Fruit fly (Drosophila melanogaster) whole organism, embryonic: Measurements from ENCODE around the gene Edg78E.

ENCODE experiments used
- Abd-B ChIP-seq: fragments of 200-800 bp; sonication (Bioruptor generic); optimal IDR thresholded peaks from 2 replicates; lab custom pipeline; 2018; ENCODE audit warnings: missing biosample characterization, mild to moderate bottlenecking, missing genetic modification characterization, moderate library complexity
- B-H2 ChIP-seq: fragments of 200-800 bp; sonication (Bioruptor generic); optimal IDR thresholded peaks from 2 replicates; lab custom pipeline; 2018; ENCODE audit warnings: missing biosample characterization, mild to moderate bottlenecking, missing genetic modification characterization
- Bgb ChIP-seq: fragments of 200-800 bp; sonication (Bioruptor generic); IDR thresholded peaks from 2 replicates; pipeline ENCODE4 v1.3.6; 2022; ENCODE audit warnings: missing biosample characterization, missing genetic modification characterization; ENCODE audit not compliant: partially characterized antibody
- CG10321 ChIP-seq: fragments of 200-800 bp; sonication (Bioruptor generic); IDR thresholded peaks from 2 replicates; pipeline ENCODE4 v1.3.6; 2022; ENCODE audit warnings: missing biosample characterization, missing genetic modification characterization
- CG11093 ChIP-seq: fragments of 200-800 bp; sonication (Bioruptor generic); IDR thresholded peaks from 3 replicates; pipeline ENCODE4 v1.3.6; 2022; ENCODE audit warnings: missing biosample characterization, missing genetic modification characterization
- CG12236 ChIP-seq: fragments of 200-800 bp; sonication (Bioruptor generic); optimal IDR thresholded peaks from 2 replicates; lab custom pipeline; 2016; ENCODE audit warnings: missing biosample characterization, missing genetic modification characterization
- CG15601 ChIP-seq: fragments of 200-800 bp; sonication (Bioruptor generic); optimal IDR thresholded peaks from 3 replicates; lab custom pipeline; 2019; ENCODE audit warnings: missing biosample characterization, mild to moderate bottlenecking, missing genetic modification characterization, moderate library complexity
- CG32767 ChIP-seq: fragments of 200-800 bp; sonication (Bioruptor generic); IDR thresholded peaks from 2 replicates; pipeline ENCODE4 v1.3.6; 2022; ENCODE audit warnings: missing biosample characterization, missing genetic modification characterization
- CG34422 ChIP-seq: fragments of 200-800 bp; sonication (Bioruptor generic); IDR thresholded peaks from 3 replicates; pipeline ENCODE4 v1.3.6; 2022; ENCODE audit warnings: missing biosample characterization, missing genetic modification characterization
- CG42726 ChIP-seq: fragments of 200-800 bp; sonication (Bioruptor generic); IDR thresholded peaks from 2 replicates; pipeline ENCODE4 v1.3.6; 2022; ENCODE audit warnings: missing biosample characterization, missing genetic modification characterization; ENCODE audit not compliant: partially characterized antibody
- CG4282 ChIP-seq: fragments of 200-800 bp; sonication (Bioruptor generic); optimal IDR thresholded peaks from 2 replicates; lab custom pipeline; 2016; ENCODE audit warnings: missing biosample characterization, missing genetic modification characterization
- CG4404 ChIP-seq: fragments of 200-800 bp; sonication (Bioruptor generic); IDR thresholded peaks from 2 replicates; pipeline ENCODE4 v1.3.6; 2022; ENCODE audit warnings: missing biosample characterization, missing genetic modification characterization
- CG4854 ChIP-seq: fragments of 200-800 bp; sonication (Bioruptor generic); optimal IDR thresholded peaks from 2 replicates; lab custom pipeline; 2016; ENCODE audit warnings: missing biosample characterization, missing genetic modification characterization, inconsistent platforms
- CG8290 ChIP-seq, 3 experiments: fragments of 200-800 bp; sonication (Bioruptor generic); optimal IDR thresholded peaks; 2 replicates each; lab custom pipeline; 2016 to 2019; ENCODE audit warnings: missing biosample characterization in 3 of 3, missing genetic modification characterization in 3 of 3, mild to moderate bottlenecking in 2 of 3, moderate library complexity in 1 of 3
- CG8478 ChIP-seq: fragments of >200 bp; optimal IDR thresholded peaks from 2 replicates; lab custom pipeline; 2018
- CG9797 ChIP-seq: fragments of 200-800 bp; sonication (Bioruptor generic); optimal IDR thresholded peaks from 3 replicates; lab custom pipeline; 2018; ENCODE audit warnings: missing biosample characterization, mild to moderate bottlenecking, missing genetic modification characterization
- CG9817 ChIP-seq: fragments of 200-800 bp; sonication (Bioruptor generic); optimal IDR thresholded peaks from 2 replicates; lab custom pipeline; 2018; ENCODE audit warnings: missing biosample characterization, mild to moderate bottlenecking, missing genetic modification characterization, moderate library complexity
- CHES-1-like ChIP-seq: fragments of 200-800 bp; sonication (Bioruptor generic); optimal IDR thresholded peaks from 2 replicates; lab custom pipeline; 2016; ENCODE audit warnings: missing biosample characterization, missing genetic modification characterization
- Dek ChIP-seq: fragments of 200-800 bp; sonication (Bioruptor generic); optimal IDR thresholded peaks from 3 replicates; lab custom pipeline; 2019; ENCODE audit warnings: missing biosample characterization, mild to moderate bottlenecking, missing genetic modification characterization, moderate library complexity
- Dip3 ChIP-seq: fragments of 200-800 bp; sonication (Bioruptor generic); optimal IDR thresholded peaks from 3 replicates; lab custom pipeline; 2016; ENCODE audit warnings: missing biosample characterization, missing genetic modification characterization
- Ets65A ChIP-seq: fragments of 200-800 bp; sonication (Bioruptor generic); peaks from one replicate; lab custom pipeline; 2016; ENCODE audit warnings: missing biosample characterization, missing genetic modification characterization
- HmgZ ChIP-seq: fragments of 200-800 bp; sonication (Bioruptor generic); optimal IDR thresholded peaks from 2 replicates; lab custom pipeline; 2018; ENCODE audit warnings: missing biosample characterization, mild to moderate bottlenecking, missing genetic modification characterization
- Hr39 ChIP-seq: fragments of >200 bp; optimal IDR thresholded peaks from 2 replicates; lab custom pipeline; 2017
- Mad ChIP-seq: fragments of 200-800 bp; sonication (Bioruptor generic); optimal IDR thresholded peaks from 2 replicates; lab custom pipeline; 2016; ENCODE audit warnings: missing biosample characterization, missing genetic modification characterization
- NC2β ChIP-seq: fragments of 200-800 bp; sonication (Bioruptor generic); optimal IDR thresholded peaks from 2 replicates; lab custom pipeline; 2016; ENCODE audit warnings: missing biosample characterization, missing genetic modification characterization
- NK7.1 ChIP-seq: fragments of 200-800 bp; sonication (Bioruptor generic); optimal IDR thresholded peaks from 3 replicates; lab custom pipeline; 2016; ENCODE audit warnings: missing biosample characterization, missing genetic modification characterization
- Opbp ChIP-seq: fragments of 200-800 bp; sonication (Bioruptor generic); IDR thresholded peaks from 3 replicates; pipeline ENCODE4 v1.3.6; 2022; ENCODE audit warnings: missing biosample characterization, missing genetic modification characterization; ENCODE audit not compliant: partially characterized antibody
- Sry-δ ChIP-seq: fragments of 200-800 bp; sonication (Bioruptor generic); optimal IDR thresholded peaks from 2 replicates; lab custom pipeline; 2016; ENCODE audit warnings: missing biosample characterization, missing genetic modification characterization
- Vsx1 ChIP-seq: fragments of 200-800 bp; sonication (Bioruptor generic); optimal IDR thresholded peaks from 2 replicates; lab custom pipeline; 2017; ENCODE audit warnings: missing biosample characterization, mild to moderate bottlenecking, missing genetic modification characterization, missing genetic modification reagents
- abd-A ChIP-seq: fragments of 200-800 bp; sonication (Bioruptor generic); optimal IDR thresholded peaks from 3 replicates; lab custom pipeline; 2019; ENCODE audit warnings: missing biosample characterization, mild to moderate bottlenecking, missing genetic modification characterization, moderate library complexity
- ara ChIP-seq: fragments of 200-800 bp; sonication (Bioruptor generic); IDR thresholded peaks from 2 replicates; pipeline ENCODE4 v1.3.6; 2022; ENCODE audit warnings: missing biosample characterization, missing genetic modification characterization
- cad ChIP-seq: fragments of >200 bp; optimal IDR thresholded peaks from 2 replicates; lab custom pipeline; 2017; ENCODE audit warnings: missing biosample characterization, missing genetic modification characterization
- cg ChIP-seq: fragments of 200-800 bp; sonication (Bioruptor generic); optimal IDR thresholded peaks from 3 replicates; lab custom pipeline; 2019; ENCODE audit warnings: missing biosample characterization, mild to moderate bottlenecking, missing genetic modification characterization, moderate library complexity
- chinmo ChIP-seq: fragments of 200-800 bp; sonication (Bioruptor generic); IDR thresholded peaks from 4 replicates; pipeline ENCODE4 v1.3.6; 2022; ENCODE audit warnings: missing biosample characterization, missing genetic modification characterization; ENCODE audit not compliant: partially characterized antibody
- cwo ChIP-seq: fragments of 200-800 bp; sonication (Bioruptor generic); optimal IDR thresholded peaks from 3 replicates; lab custom pipeline; 2017; ENCODE audit warnings: missing biosample characterization, missing genetic modification characterization, mild to moderate bottlenecking, moderate library complexity, missing genetic modification reagents
- da ChIP-seq: fragments of 200-800 bp; sonication (Bioruptor generic); optimal IDR thresholded peaks from 2 replicates; lab custom pipeline; 2016; ENCODE audit warnings: missing biosample characterization, missing genetic modification characterization
- ems ChIP-seq: fragments of 200-800 bp; sonication (Bioruptor generic); optimal IDR thresholded peaks from 3 replicates; lab custom pipeline; 2016; ENCODE audit warnings: missing biosample characterization, missing genetic modification characterization
- klu ChIP-seq: fragments of 200-800 bp; sonication (Bioruptor generic); IDR thresholded peaks from 2 replicates; pipeline ENCODE4 v1.3.6; 2022; ENCODE audit warnings: missing biosample characterization, missing genetic modification characterization
- pho ChIP-seq: fragments of 200-800 bp; sonication (Bioruptor generic); optimal IDR thresholded peaks from 2 replicates; lab custom pipeline; 2016; ENCODE audit warnings: missing biosample characterization, missing genetic modification characterization
- phol ChIP-seq: fragments of 200-800 bp; sonication (Bioruptor generic); optimal IDR thresholded peaks from 3 replicates; lab custom pipeline; 2018; ENCODE audit warnings: missing biosample characterization, mild to moderate bottlenecking, missing genetic modification characterization, moderate library complexity
- pros ChIP-seq: fragments of 200-800 bp; sonication (Bioruptor generic); optimal IDR thresholded peaks from 3 replicates; lab custom pipeline; 2019; ENCODE audit warnings: missing biosample characterization, mild to moderate bottlenecking, missing genetic modification characterization, moderate library complexity
- slou ChIP-seq: fragments of 200-800 bp; sonication (Bioruptor generic); optimal IDR thresholded peaks from 3 replicates; lab custom pipeline; 2016; ENCODE audit warnings: missing biosample characterization, missing genetic modification characterization
- sob ChIP-seq: fragments of 200-800 bp; sonication (Bioruptor generic); IDR thresholded peaks from 2 replicates; pipeline ENCODE4 v1.3.6; 2022; ENCODE audit warnings: missing biosample characterization, missing genetic modification characterization
- toy ChIP-seq: fragments of 200-800 bp; sonication (Bioruptor generic); IDR thresholded peaks from 2 replicates; pipeline ENCODE4 v1.3.6; 2022; ENCODE audit warnings: missing biosample characterization, missing genetic modification characterization
- tx ChIP-seq: fragments of 200-800 bp; sonication (Bioruptor generic); optimal IDR thresholded peaks from 2 replicates; lab custom pipeline; 2016; ENCODE audit warnings: missing biosample characterization, missing genetic modification characterization
- unc-4 ChIP-seq: fragments of 200-800 bp; sonication (Bioruptor generic); IDR thresholded peaks from 2 replicates; pipeline ENCODE4 v1.3.6; 2022; ENCODE audit warnings: missing biosample characterization, missing genetic modification characterization; ENCODE audit not compliant: partially characterized antibody
- vnd ChIP-seq: fragments of 200-800 bp; sonication (Bioruptor generic); IDR thresholded peaks from 3 replicates; pipeline ENCODE4 v1.3.6; 2022; ENCODE audit warnings: missing biosample characterization, missing genetic modification characterization; ENCODE audit not compliant: partially characterized antibody
- zen ChIP-seq: fragments of 200-800 bp; sonication (Bioruptor generic); optimal IDR thresholded peaks from 3 replicates; lab custom pipeline; 2018; ENCODE audit warnings: missing biosample characterization, mild to moderate bottlenecking, missing genetic modification characterization, moderate library complexity
- zfh2 ChIP-seq: fragments of 200-800 bp; sonication (Bioruptor generic); optimal IDR thresholded peaks from 2 replicates; lab custom pipeline; 2016; ENCODE audit warnings: missing biosample characterization, missing genetic modification characterization

Gene Edg78E

DNA sequence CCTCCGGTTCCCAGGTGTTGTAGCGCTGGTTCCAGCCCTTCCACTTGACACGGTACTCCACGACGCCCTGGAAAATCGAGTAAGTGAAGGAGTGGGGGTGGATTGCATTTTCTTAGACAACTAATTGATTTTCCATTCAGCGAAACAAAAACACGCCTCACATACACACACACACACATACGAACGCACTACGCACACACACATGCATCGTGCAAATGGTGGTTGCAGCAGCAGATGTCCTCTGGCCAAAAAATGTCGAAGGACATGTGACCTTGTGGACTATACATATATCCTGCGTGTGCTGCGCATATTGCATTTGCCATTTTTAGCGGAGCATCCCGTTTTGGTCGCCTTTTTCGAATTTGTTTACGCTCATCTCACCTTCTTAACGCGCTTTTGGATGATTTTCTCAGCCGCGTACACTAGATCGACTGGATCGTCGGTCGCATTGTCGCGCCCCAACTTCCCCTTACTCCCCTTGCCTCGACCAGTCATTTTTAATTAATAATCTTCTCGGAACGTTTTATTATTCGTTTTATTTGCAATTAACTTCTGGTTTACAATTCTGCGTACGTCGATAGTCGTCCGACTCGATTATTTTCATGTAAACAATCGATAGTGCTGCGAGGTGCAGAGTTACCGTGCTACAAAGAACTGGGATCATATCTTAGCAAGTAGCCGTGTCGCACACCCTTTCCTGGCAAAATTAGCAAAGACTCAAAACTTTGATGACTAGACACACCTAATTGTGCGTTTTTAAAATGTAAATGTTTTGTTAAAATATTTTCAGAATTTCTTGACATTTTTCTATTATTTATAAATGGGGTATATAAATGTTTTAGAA is 20.0 kb upstream of the Edg78E start, which contains the start of gene Pc (continued):
- TF ChIP-seq CG9797 (peak; percentile 88), toy (GFP tag; lab: Robert Waterston, UW) (no peak), zfh2 (GFP tag; lab: Kevin White, UChicago) (peak; percentile 0), CG4854 (peak; percentile 25), Abd-B (GFP tag; lab: Kevin White, UChicago) (no peak), zen (tag; lab: Kevin White, UChicago) (peak; percentile 78), Opbp (GFP tag; lab: Robert Waterston, UW) (peak; percentile 86), CG11093 (GFP tag; lab: Robert Waterston, UW) (no peak), CG32767 (GFP tag; lab: Robert Waterston, UW) (no peak), cad (peak; percentile 40), Hr39 (lab: Kevin White, UChicago) (no peak), Dip3 (peak; percentile 10), ara (GFP tag; lab: Robert Waterston, UW) (no peak), cwo (no peak), chinmo (GFP tag; lab: Robert Waterston, UW) (peak; percentile 77; the same call in 1 of the 4 replicates), Mad (GFP tag; lab: Kevin White, UChicago) (no peak), CG4282 (GFP tag; lab: Kevin White, UChicago) (peak; percentile 40), B-H2 (GFP tag; lab: Kevin White, UChicago) (peak; percentile 22), pros (peak; percentile 60), CHES-1-like (GFP tag; lab: Kevin White, UChicago) (peak; percentile 66), Sry-δ (GFP tag; lab: Kevin White, UChicago) (peak; percentile 86), unc-4 (GFP tag; lab: Robert Waterston, UW) (peak; percentile 86), sob (GFP tag; lab: Robert Waterston, UW) (peak; percentile 48; the same call in 1 of the 2 replicates), Ets65A (peak; percentile 4), vnd (GFP tag; lab: Robert Waterston, UW) (peak; percentile 84), CG10321 (GFP tag; lab: Robert Waterston, UW) (no peak), CG4404 (GFP tag; lab: Robert Waterston, UW) (no peak), HmgZ (peak; percentile 68), CG9817 (peak; percentile 23), CG8290 (GFP tag; optimal IDR thresholded peaks at IDR 0.05; lab: Kevin White, UChicago) (peak; percentile 13), CG8290 (tag; optimal IDR thresholded peaks at IDR 0.05; lab: Kevin White, UChicago) (peak in 1 of 2 experiments; percentile 78), pho (GFP tag; lab: Kevin White, UChicago) (peak; percentile 39), phol (tag; lab: Kevin White, UChicago) (peak; percentile 47), CG34422 (GFP tag; lab: Robert Waterston, UW) (peak; percentile 51; the same call in 1 of the 3 replicates), Dek (peak; percentile 39), slou (GFP tag; lab: Kevin White, UChicago) (no peak), CG15601 (tag; lab: Kevin White, UChicago) (peak; percentile 32), ems (GFP tag; lab: Kevin White, UChicago) (no peak), CG12236 (GFP tag; lab: Kevin White, UChicago) (no peak), Bgb (GFP tag; lab: Robert Waterston, UW) (peak; percentile 93), cg (GFP tag; lab: Kevin White, UChicago) (peak; percentile 93), NK7.1 (GFP tag; lab: Kevin White, UChicago) (no peak), abd-A (tag; lab: Kevin White, UChicago) (peak; percentile 15), tx (GFP tag; lab: Kevin White, UChicago) (no peak), da (peak; percentile 0), CG8478 (lab: Kevin White, UChicago) (peak; percentile 65), CG42726 (GFP tag; lab: Robert Waterston, UW) (peak; percentile 95), Vsx1 (peak; percentile 16), NC2β (GFP tag; lab: Kevin White, UChicago) (peak; percentile 38), klu (GFP tag; lab: Robert Waterston, UW) (no peak)
